Fruit fly (Drosophila melanogaster) whole organism: ENCODE results near the gene geko.

ENCODE experiments used
- CG8478 ChIP-seq: fragments of >200 bp; optimal IDR thresholded peaks from 2 replicates; lab custom pipeline; 2018; ENCODE audit warnings: inconsistent platforms
- pan ChIP-seq: fragments of >200 bp; optimal IDR thresholded peaks from 2 replicates; lab custom pipeline; 2017

DNA sequence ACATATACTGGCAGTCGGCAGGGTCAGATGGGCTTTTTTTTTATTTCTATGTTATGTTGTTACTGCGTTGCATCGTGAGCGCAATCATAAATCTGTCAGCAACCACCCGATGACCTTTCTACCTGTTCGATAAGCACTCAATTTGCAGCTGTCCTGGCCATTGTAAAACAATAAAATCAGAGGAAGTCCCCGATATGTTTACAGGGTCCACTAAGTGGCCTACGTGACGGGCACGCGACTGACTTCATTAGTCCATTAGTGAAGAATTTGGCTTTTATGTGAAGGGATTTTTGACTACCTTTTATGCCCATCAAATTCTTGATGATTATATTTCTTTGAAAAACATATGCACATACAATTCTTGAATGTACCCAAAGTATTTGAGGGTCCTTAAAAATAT lies 922 bp upstream of the geko start:
- no peak for TF ChIP-seq CG8478 (lab: Kevin White, UChicago)
- TF ChIP-seq pan (lab: Kevin White, UChicago), result no peak
